Worm (Caenorhabditis elegans): Measurements from ENCODE around the gene daf-7.

Gene daf-7

ce11 chrIII:772675-773074 lies 39.0 kb upstream of the daf-7 start:
- TF ChIP-seq nhr-25 (tag; optimal IDR thresholded peaks at IDR 0.05) (peak; percentile 7), ceh-28 (tag; optimal IDR thresholded peaks at IDR 0.05) (peak; percentile 17), hmg-11 (tag; optimal IDR thresholded peaks at IDR 0.05) (peak; percentile 30), nhr-77 (tag; optimal IDR thresholded peaks at IDR 0.05) (no peak), nhr-23 (tag; optimal IDR thresholded peaks at IDR 0.05) (peak; percentile 69)

ce11 chrIII:773114-773513 lies 38.5 kb upstream of the daf-7 start, which contains the start of gene cyn-6:
cyn-6 (plus strand) TSS chrIII:773414.
- TF ChIP-seq jun-1 (tag; optimal IDR thresholded peaks at IDR 0.05) (no peak), ztf-11 (tag; optimal IDR thresholded peaks at IDR 0.05) (no peak), nhr-11 (tag; optimal IDR thresholded peaks at IDR 0.05) (no peak), pqm-1 (tag; optimal IDR thresholded peaks at IDR 0.05) (no peak), nhr-67 (tag; optimal IDR thresholded peaks at IDR 0.05) (no peak), elt-3 (tag; optimal IDR thresholded peaks at IDR 0.05) (no peak), zag-1 (tag; optimal IDR thresholded peaks at IDR 0.05) (no peak), tbx-2 (tag; optimal IDR thresholded peaks at IDR 0.05) (no peak), ceh-28 (tag; optimal IDR thresholded peaks at IDR 0.05) (no peak), ceh-16 (tag; optimal IDR thresholded peaks at IDR 0.05) (no peak), snpc-4 (tag; optimal IDR thresholded peaks at IDR 0.05) (no peak), hmg-11 (tag; optimal IDR thresholded peaks at IDR 0.05) (no peak), nhr-25 (tag; optimal IDR thresholded peaks at IDR 0.05) (no peak), sea-2 (GFP tag; optimal IDR thresholded peaks at IDR 0.05) (no peak), skn-1 (tag; optimal IDR thresholded peaks at IDR 0.05) (no peak), mml-1 (tag; optimal IDR thresholded peaks at IDR 0.05) (no peak), R02D3.7 (tag; optimal IDR thresholded peaks at IDR 0.05) (no peak), elt-1 (tag; optimal IDR thresholded peaks at IDR 0.05) (no peak), egl-5 (tag; optimal IDR thresholded peaks at IDR 0.05) (no peak), nhr-12 (tag; optimal IDR thresholded peaks at IDR 0.05) (no peak)

DNA sequence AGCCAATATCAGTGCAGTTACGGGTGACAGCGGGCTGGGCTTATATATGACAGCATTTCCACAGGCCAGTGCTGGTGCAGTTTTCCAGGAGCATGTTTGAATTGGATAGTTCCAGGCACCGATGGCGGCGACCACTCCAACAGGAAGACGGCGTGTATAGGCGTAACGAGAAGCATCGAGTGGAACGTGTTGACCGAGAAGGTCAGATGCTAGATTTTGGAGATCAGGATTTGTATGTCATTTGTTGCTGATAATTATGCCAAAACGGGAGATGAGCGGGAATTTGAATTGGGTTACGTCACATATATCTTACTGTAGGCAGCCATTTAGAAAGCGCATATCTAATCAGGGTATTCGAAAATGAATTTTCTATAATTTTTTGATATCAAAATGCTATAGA lies 36.2 kb upstream of the daf-7 start:
- TF ChIP-seq nhr-23 (tag; optimal IDR thresholded peaks at IDR 0.05): no peak
- TF ChIP-seq R02D3.7 (tag; optimal IDR thresholded peaks at IDR 0.05): no peak
- TF ChIP-seq lsy-12 (tag; optimal IDR thresholded peaks at IDR 0.05): no peak
- TF ChIP-seq pqm-1 (tag; optimal IDR thresholded peaks at IDR 0.05): no peak
- TF ChIP-seq ceh-82 (tag; optimal IDR thresholded peaks at IDR 0.05): no peak
- no peak for TF ChIP-seq elt-2 (tag; optimal IDR thresholded peaks at IDR 0.05)
- no peak for TF ChIP-seq ama-1 (optimal IDR thresholded peaks at IDR 0.05)

ce11 chrIII:778771-779170 lies 32.9 kb upstream of the daf-7 start, which contains the start of gene alh-11:
alh-11 (minus strand) TSS chrIII:778871.
- TF ChIP-seq hmg-11 (tag; optimal IDR thresholded peaks at IDR 0.05): no peak
- no peak for TF ChIP-seq sea-2 (GFP tag; optimal IDR thresholded peaks at IDR 0.05)
- TF ChIP-seq ceh-9 (tag; optimal IDR thresholded peaks at IDR 0.05): no peak
- TF ChIP-seq elt-3 (tag; optimal IDR thresholded peaks at IDR 0.05): no peak
- TF ChIP-seq unc-39 (tag; optimal IDR thresholded peaks at IDR 0.05): no peak
- TF ChIP-seq tbx-2 (tag; optimal IDR thresholded peaks at IDR 0.05): no peak
- TF ChIP-seq elt-2 (tag; optimal IDR thresholded peaks at IDR 0.05): no peak
- TF ChIP-seq eor-1 (tag; optimal IDR thresholded peaks at IDR 0.05): no peak

DNA sequence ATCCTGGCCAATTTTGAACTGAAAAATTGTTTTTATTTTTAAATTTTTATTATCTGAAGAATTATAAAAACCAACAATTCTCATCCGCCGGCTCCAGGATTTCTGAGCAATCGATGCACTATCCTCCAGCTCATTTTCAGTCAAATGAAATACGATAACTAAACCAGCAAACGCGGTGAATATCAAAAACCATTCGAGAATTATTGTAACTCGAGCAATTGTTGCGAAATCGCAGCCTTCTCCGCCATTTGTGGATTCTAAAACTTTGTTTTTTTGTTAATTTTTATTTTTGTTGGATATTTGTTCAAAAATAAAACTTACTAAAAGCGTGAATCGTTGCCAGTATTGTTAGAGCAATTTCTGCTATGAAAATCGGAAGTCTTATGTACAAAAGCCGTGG lies 29.1 kb upstream of the daf-7 start:
- TF ChIP-seq ceh-16 (tag; optimal IDR thresholded peaks at IDR 0.05) (no peak), aly-2 (tag; optimal IDR thresholded peaks at IDR 0.05) (no peak), nhr-77 (tag; optimal IDR thresholded peaks at IDR 0.05) (no peak), mml-1 (tag; optimal IDR thresholded peaks at IDR 0.05) (no peak), elt-1 (tag; optimal IDR thresholded peaks at IDR 0.05) (no peak), ceh-9 (tag; optimal IDR thresholded peaks at IDR 0.05) (no peak), nhr-25 (tag; optimal IDR thresholded peaks at IDR 0.05) (no peak), unc-39 (tag; optimal IDR thresholded peaks at IDR 0.05) (no peak), mdl-1 (tag; optimal IDR thresholded peaks at IDR 0.05) (no peak), fos-1 (tag; optimal IDR thresholded peaks at IDR 0.05) (no peak), tbx-2 (tag; optimal IDR thresholded peaks at IDR 0.05) (no peak), sea-2 (GFP tag; optimal IDR thresholded peaks at IDR 0.05) (no peak), pqm-1 (tag; optimal IDR thresholded peaks at IDR 0.05) (no peak), zag-1 (tag; optimal IDR thresholded peaks at IDR 0.05) (no peak), nhr-43 (tag; optimal IDR thresholded peaks at IDR 0.05; ENCODE audit: poor library complexity, severe bottlenecking) (no peak), nhr-67 (tag; optimal IDR thresholded peaks at IDR 0.05) (no peak), fkh-2 (tag; optimal IDR thresholded peaks at IDR 0.05) (no peak)

Data from whole organism, L3 larva.